Fruit fly (Drosophila melanogaster) whole organism, pupa: ENCODE data around the gene Ndae1.
A peak's percentile ranks its signal among the peaks of the same experiment; 100 is the strongest.

ENCODE experiments used
- CG10348 ChIP-seq: fragments of 200-800 bp; sonication (Bioruptor generic); IDR thresholded peaks from 2 replicates; pipeline ENCODE4 v1.3.6; 2022; ENCODE audit warnings: missing biosample characterization, missing genetic modification characterization
- CG12605 ChIP-seq: fragments of 200-800 bp; sonication (Bioruptor generic); IDR thresholded peaks from 2 replicates; pipeline ENCODE4 v1.3.6; 2022; ENCODE audit warnings: missing biosample characterization, missing genetic modification characterization
- CG13204 ChIP-seq: fragments of 200-800 bp; sonication (Bioruptor generic); optimal IDR thresholded peaks from 2 replicates; lab custom pipeline; 2018; ENCODE audit warnings: missing biosample characterization, mild to moderate bottlenecking, missing genetic modification characterization, moderate library complexity
- CG14655 ChIP-seq: fragments of 200-800 bp; sonication (Bioruptor generic); optimal IDR thresholded peaks from 3 replicates; lab custom pipeline; 2017; ENCODE audit warnings: mild to moderate bottlenecking, missing biosample characterization, missing genetic modification reagents, missing genetic modification characterization
- CG15710 ChIP-seq: fragments of 200-800 bp; sonication (Bioruptor generic); optimal IDR thresholded peaks from 2 replicates; lab custom pipeline; 2018; ENCODE audit warnings: missing biosample characterization, mild to moderate bottlenecking, missing genetic modification characterization, moderate library complexity
- CG17806 ChIP-seq: fragments of 200-800 bp; sonication (Bioruptor generic); optimal IDR thresholded peaks from 2 replicates; lab custom pipeline; 2018; ENCODE audit warnings: missing biosample characterization, mild to moderate bottlenecking, missing genetic modification characterization, moderate library complexity
- CG32121 ChIP-seq: fragments of 200-800 bp; sonication (Bioruptor generic); IDR thresholded peaks from 2 replicates; pipeline ENCODE4 v1.3.6; 2022; ENCODE audit warnings: missing biosample characterization, missing genetic modification characterization
- CG34367 ChIP-seq: fragments of 200-800 bp; sonication (Bioruptor generic); optimal IDR thresholded peaks from 2 replicates; lab custom pipeline; 2018; ENCODE audit warnings: missing biosample characterization, mild to moderate bottlenecking, missing genetic modification characterization
- CG4496 ChIP-seq: fragments of 200-800 bp; sonication (Bioruptor generic); IDR thresholded peaks from 3 replicates; pipeline ENCODE4 v1.3.6; 2022; ENCODE audit warnings: missing biosample characterization, missing genetic modification characterization
- CG8159 ChIP-seq: fragments of 200-800 bp; sonication (Bioruptor generic); optimal IDR thresholded peaks from 3 replicates; lab custom pipeline; 2018; ENCODE audit warnings: missing biosample characterization, mild to moderate bottlenecking, missing genetic modification characterization, moderate library complexity
- CG8301 ChIP-seq: fragments of 200-800 bp; sonication (Bioruptor generic); optimal IDR thresholded peaks from 2 replicates; lab custom pipeline; 2018; ENCODE audit warnings: missing biosample characterization, mild to moderate bottlenecking, missing genetic modification characterization
- CG9948 ChIP-seq: fragments of 200-800 bp; sonication (Bioruptor generic); optimal IDR thresholded peaks from 2 replicates; lab custom pipeline; 2018; ENCODE audit warnings: missing biosample characterization, mild to moderate bottlenecking, missing genetic modification characterization, moderate library complexity
- D1 ChIP-seq: fragments of 200-800 bp; sonication (Bioruptor generic); optimal IDR thresholded peaks from 2 replicates; lab custom pipeline; 2018; ENCODE audit warnings: missing biosample characterization, mild to moderate bottlenecking, missing genetic modification characterization, moderate library complexity
- EcR ChIP-seq: fragments of 200-800 bp; sonication (Bioruptor generic); optimal IDR thresholded peaks from 3 replicates; lab custom pipeline; 2019; ENCODE audit warnings: missing biosample characterization, missing genetic modification characterization, mild to moderate bottlenecking, moderate library complexity, missing genetic modification reagents
- Ets98B ChIP-seq: fragments of 200-800 bp; sonication (Bioruptor generic); IDR thresholded peaks from 2 replicates; pipeline ENCODE4 v1.3.6; 2022; ENCODE audit warnings: missing biosample characterization, missing genetic modification characterization
- Pif1A ChIP-seq: fragments of 200-800 bp; sonication (Bioruptor generic); optimal IDR thresholded peaks from 3 replicates; lab custom pipeline; 2016; ENCODE audit warnings: missing biosample characterization, missing genetic modification characterization
- Pif1B ChIP-seq: fragments of 200-800 bp; sonication (Bioruptor generic); optimal IDR thresholded peaks from 3 replicates; lab custom pipeline; 2016; ENCODE audit warnings: missing biosample characterization, missing genetic modification characterization
- Snoo ChIP-seq: fragments of 200-800 bp; sonication (Bioruptor generic); optimal IDR thresholded peaks from 3 replicates; lab custom pipeline; 2017; ENCODE audit warnings: missing biosample characterization, mild to moderate bottlenecking, missing genetic modification characterization, inconsistent platforms
- fd96Ca ChIP-seq: fragments of 200-800 bp; sonication (Bioruptor generic); IDR thresholded peaks from 3 replicates; pipeline ENCODE4 v1.3.6; 2022; ENCODE audit warnings: missing biosample characterization, missing genetic modification characterization
- gl ChIP-seq: fragments of 200-800 bp; sonication (Bioruptor generic); optimal IDR thresholded peaks from 2 replicates; lab custom pipeline; 2018; ENCODE audit warnings: missing biosample characterization, mild to moderate bottlenecking, missing genetic modification characterization
- rn ChIP-seq: fragments of 200-800 bp; sonication (Bioruptor generic); IDR thresholded peaks from 2 replicates; pipeline ENCODE4 v1.3.6; 2022; ENCODE audit warnings: missing biosample characterization, missing genetic modification characterization

The Ndae1 gene

DNA sequence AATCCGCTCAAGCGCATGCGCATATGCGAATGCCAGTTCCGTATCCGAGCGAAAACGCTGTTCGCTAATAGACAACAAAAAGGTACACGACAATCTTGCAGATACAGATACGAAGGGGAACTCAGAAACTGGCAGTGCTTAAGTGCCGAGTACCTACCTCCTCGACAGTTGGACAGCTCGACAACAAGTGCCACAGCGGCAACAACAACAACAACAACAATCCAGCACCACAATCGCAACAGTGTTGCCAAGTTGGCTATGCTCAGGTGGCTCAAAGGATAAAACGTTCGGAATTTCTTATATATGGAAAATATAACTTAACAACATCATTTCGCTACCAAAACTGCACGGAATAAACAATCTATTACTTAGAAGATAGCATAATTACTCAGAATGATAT lies 40.7 kb upstream of the Ndae1 start:
- TF ChIP-seq CG15710 (tag; lab: Kevin White, UChicago) (no peak), CG4496 (GFP tag; lab: Robert Waterston, UW) (0 out of 3 replicates have a peak, but pooled peaks have one; percentile 39)

DNA sequence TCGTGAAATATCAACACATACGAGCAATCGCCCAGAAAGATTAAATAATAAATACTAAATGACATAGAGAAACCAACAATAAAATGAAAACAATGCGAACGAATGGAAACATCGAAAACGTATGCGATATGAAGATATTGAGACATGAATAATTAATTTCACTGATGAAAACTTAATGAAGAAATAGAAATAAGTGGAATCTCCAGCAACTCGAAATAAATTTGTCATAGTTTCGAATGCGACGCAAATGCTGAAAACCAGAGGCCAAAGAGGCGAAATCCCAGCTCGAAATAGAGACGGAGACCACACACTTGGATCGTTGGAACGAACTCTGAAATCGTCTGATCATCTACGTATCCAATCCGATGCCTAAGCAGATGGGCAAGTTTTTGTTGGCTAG lies 36.7 kb upstream of the Ndae1 start:
- no peak for TF ChIP-seq CG34367 (tag; lab: Kevin White, UChicago)
- no peak for TF ChIP-seq CG9948 (tag; lab: Kevin White, UChicago)
- TF ChIP-seq Pif1B (GFP tag; lab: Kevin White, UChicago): no peak
- no peak for TF ChIP-seq CG13204 (GFP tag; lab: Kevin White, UChicago)
- TF ChIP-seq Ets98B (GFP tag; lab: Robert Waterston, UW): no peak
- no peak for TF ChIP-seq D1 (tag; lab: Kevin White, UChicago)
- no peak for TF ChIP-seq CG32121 (GFP tag; lab: Robert Waterston, UW)
- no peak for TF ChIP-seq rn (GFP tag; lab: Robert Waterston, UW)
- TF ChIP-seq CG12605 (GFP tag; lab: Robert Waterston, UW): no peak
- no peak for TF ChIP-seq CG10348 (GFP tag; lab: Robert Waterston, UW)
- TF ChIP-seq CG17806: no peak
- TF ChIP-seq gl (tag; lab: Kevin White, UChicago): no peak
- TF ChIP-seq CG14655: no peak
- no peak for TF ChIP-seq CG15710 (tag; lab: Kevin White, UChicago)
- TF ChIP-seq CG8159 (tag; lab: Kevin White, UChicago): no peak
- no peak for TF ChIP-seq CG8301 (tag; lab: Kevin White, UChicago)
- TF ChIP-seq, all 21 proteins: peak for 0

DNA sequence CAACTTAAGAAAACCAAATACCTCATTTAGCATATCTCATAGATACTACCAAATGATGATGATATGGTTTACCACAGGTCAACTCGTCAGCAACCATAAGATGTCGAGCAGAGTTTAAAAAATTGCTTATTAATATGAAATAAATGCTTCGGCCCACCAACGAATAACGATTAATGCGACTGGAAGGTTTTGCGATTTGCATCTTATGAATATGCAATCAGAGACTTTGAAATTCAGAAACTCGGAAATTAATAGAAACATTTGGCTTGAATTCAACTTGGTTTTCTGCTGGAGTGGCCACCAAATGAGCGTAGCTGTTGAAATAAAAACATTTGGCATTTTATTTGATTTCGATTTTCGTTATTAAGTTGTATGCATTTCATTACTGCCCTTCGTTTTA lies 35.6 kb upstream of the Ndae1 start:
- TF ChIP-seq CG12605 (GFP tag; lab: Robert Waterston, UW): no peak
- no peak for TF ChIP-seq CG4496 (GFP tag; lab: Robert Waterston, UW)
- no peak for TF ChIP-seq Snoo (tag; lab: Kevin White, UChicago)
- no peak for TF ChIP-seq CG8301 (tag; lab: Kevin White, UChicago)
- no peak for TF ChIP-seq CG9948 (tag; lab: Kevin White, UChicago)
- no peak for TF ChIP-seq fd96Ca
- no peak for TF ChIP-seq D1 (tag; lab: Kevin White, UChicago)
- no peak for TF ChIP-seq CG34367 (tag; lab: Kevin White, UChicago)
- TF ChIP-seq CG13204 (GFP tag; lab: Kevin White, UChicago): no peak
- no peak for TF ChIP-seq CG32121 (GFP tag; lab: Robert Waterston, UW)
- TF ChIP-seq CG14655: no peak
- TF ChIP-seq, all 21 proteins: peak for 0

DNA sequence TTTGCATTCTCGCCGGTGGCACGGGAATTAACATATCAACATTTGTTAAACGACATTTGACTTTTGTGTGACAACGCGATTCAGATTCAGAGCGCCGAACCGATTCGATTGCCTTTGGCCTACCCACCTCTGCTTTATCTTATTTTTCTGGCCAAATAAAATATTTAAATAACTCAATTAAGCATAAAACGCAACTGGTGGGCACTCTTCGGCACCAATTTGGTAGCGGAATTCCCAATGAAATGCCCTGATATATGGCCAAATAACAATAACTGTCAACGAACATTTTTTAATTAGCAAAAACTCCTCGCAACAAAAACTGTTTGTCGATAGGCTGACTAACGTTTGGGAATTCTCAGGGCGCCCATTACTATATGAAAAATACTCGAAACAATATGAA lies 35.0 kb upstream of the Ndae1 start:
- no peak for TF ChIP-seq gl (tag; lab: Kevin White, UChicago)
- no peak for TF ChIP-seq CG8159 (tag; lab: Kevin White, UChicago)
- TF ChIP-seq CG34367 (tag; lab: Kevin White, UChicago): no peak
- no peak for TF ChIP-seq EcR
- TF ChIP-seq CG12605 (GFP tag; lab: Robert Waterston, UW): no peak
- no peak for TF ChIP-seq CG17806
- no peak for TF ChIP-seq CG8301 (tag; lab: Kevin White, UChicago)
- no peak for TF ChIP-seq CG9948 (tag; lab: Kevin White, UChicago)

DNA sequence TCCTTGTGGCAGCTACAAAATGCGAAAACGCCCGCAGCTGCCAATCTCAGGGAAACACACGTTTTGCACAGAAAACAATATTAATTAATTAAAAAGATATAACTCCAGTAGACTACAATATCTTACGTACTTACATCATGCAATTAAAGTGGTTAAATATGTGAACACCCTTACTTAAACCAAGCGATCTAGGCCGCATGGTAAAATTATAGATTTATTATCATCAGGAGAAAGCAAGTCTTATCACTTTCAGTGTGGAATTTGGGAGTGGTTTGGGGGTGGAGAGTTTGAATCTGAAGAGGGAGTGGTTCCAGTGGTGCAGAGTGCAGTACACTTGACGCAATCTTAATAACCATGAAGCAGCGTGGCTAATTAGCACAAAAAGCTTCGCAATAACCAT lies 33.0 kb upstream of the Ndae1 start:
- TF ChIP-seq Snoo (tag; lab: Kevin White, UChicago) (no peak), CG17806 (no peak), CG9948 (tag; lab: Kevin White, UChicago) (no peak), EcR (no peak), CG4496 (GFP tag; lab: Robert Waterston, UW) (0 out of 3 replicates have a peak, but pooled peaks have one; percentile 11), rn (GFP tag; lab: Robert Waterston, UW) (no peak), fd96Ca (no peak), Pif1B (GFP tag; lab: Kevin White, UChicago) (no peak), CG10348 (GFP tag; lab: Robert Waterston, UW) (no peak), CG8301 (tag; lab: Kevin White, UChicago) (no peak), CG15710 (tag; lab: Kevin White, UChicago) (peak; percentile 15), Ets98B (GFP tag; lab: Robert Waterston, UW) (no peak), CG12605 (GFP tag; lab: Robert Waterston, UW) (no peak), CG13204 (GFP tag; lab: Kevin White, UChicago) (no peak), Pif1A (GFP tag; lab: Kevin White, UChicago) (peak; percentile 19), CG32121 (GFP tag; lab: Robert Waterston, UW) (no peak), CG34367 (tag; lab: Kevin White, UChicago) (peak; percentile 12), D1 (tag; lab: Kevin White, UChicago) (no peak), CG14655 (no peak), CG8159 (tag; lab: Kevin White, UChicago) (peak; percentile 55), gl (tag; lab: Kevin White, UChicago) (no peak)

DNA sequence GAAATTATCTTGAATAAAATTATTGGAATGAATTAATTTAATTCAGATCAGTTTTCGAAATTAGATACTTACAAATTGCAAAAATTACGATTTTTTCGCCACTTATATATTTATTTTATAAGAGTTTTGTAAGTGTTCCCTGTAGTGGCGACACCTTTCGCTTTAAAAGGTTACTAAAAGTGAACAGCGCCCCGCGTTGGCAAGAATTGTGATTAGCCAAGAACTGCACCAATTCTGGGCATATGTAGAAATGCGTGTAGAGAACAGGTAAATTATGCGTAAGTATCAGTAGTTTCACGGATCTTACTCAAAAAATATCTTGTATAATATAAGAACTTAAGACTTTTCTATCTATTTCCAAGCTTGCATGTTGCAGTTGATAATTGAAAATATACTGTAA lies 32.3 kb upstream of the Ndae1 start:
- TF ChIP-seq CG13204 (GFP tag; lab: Kevin White, UChicago) (no peak), gl (tag; lab: Kevin White, UChicago) (no peak), Pif1A (GFP tag; lab: Kevin White, UChicago) (no peak), CG8159 (tag; lab: Kevin White, UChicago) (no peak), EcR (no peak), CG34367 (tag; lab: Kevin White, UChicago) (no peak), CG32121 (GFP tag; lab: Robert Waterston, UW) (no peak)
- TF ChIP-seq, all 21 proteins: peak for 0
